Fruit fly (Drosophila melanogaster): Measurements from ENCODE around the gene CycJ.
A peak's percentile ranks its signal among the peaks of the same experiment; 100 is the strongest.

CycJ gene

dm6 chr3L:3471174-3471573 lies 4.9 kb downstream of the CycJ start, which contains the start of gene CG14971 (continued):
- TF ChIP-seq MTF-1 (GFP tag; optimal IDR thresholded peaks at IDR 0.05; ENCODE audit: borderline replicate concordance) (no peak), slbo (GFP tag; IDR thresholded peaks at IDR 0.05) (peak; percentile 76), B-H2 (GFP tag; optimal IDR thresholded peaks at IDR 0.05) (peak; percentile 64), CG17361 (GFP tag; IDR thresholded peaks at IDR 0.05) (peak; percentile 47; the same call in 1 of the 3 replicates), CG10431 (GFP tag; optimal IDR thresholded peaks at IDR 0.05) (no peak), CG34224 (GFP tag; IDR thresholded peaks at IDR 0.05; ENCODE audit: partially characterized antibody) (peak; percentile 77), zfh2 (GFP tag; optimal IDR thresholded peaks at IDR 0.05) (peak; percentile 59), bab2 (GFP tag; optimal IDR thresholded peaks at IDR 0.05) (peak; percentile 37), CG33557 (GFP tag; optimal IDR thresholded peaks at IDR 0.05) (no peak), CG10979 (tag; optimal IDR thresholded peaks at IDR 0.05) (peak; percentile 18), CG10462 (GFP tag; optimal IDR thresholded peaks at IDR 0.05) (no peak), cas (GFP tag; IDR thresholded peaks at IDR 0.05) (0 out of 2 replicates have a peak, but pooled peaks have one; percentile 18), CG14441 (GFP tag; IDR thresholded peaks at IDR 0.05) (peak; percentile 6; the same call in 1 of the 2 replicates), trh (GFP tag; optimal IDR thresholded peaks at IDR 0.05) (no peak), ato (GFP tag; IDR thresholded peaks at IDR 0.05; ENCODE audit: partially characterized antibody) (peak; percentile 80), Doc3 (GFP tag; IDR thresholded peaks at IDR 0.05; ENCODE audit: partially characterized antibody) (peak; percentile 76), CG2712 (tag; optimal IDR thresholded peaks at IDR 0.05) (peak; percentile 82), fd3F (GFP tag; optimal IDR thresholded peaks at IDR 0.05) (no peak), CG18619 (GFP tag; optimal IDR thresholded peaks at IDR 0.05) (peak; percentile 34), Atf3 (GFP tag; optimal IDR thresholded peaks at IDR 0.05) (no peak), Fer3 (tag; optimal IDR thresholded peaks at IDR 0.05) (no peak), Dad (GFP tag; optimal IDR thresholded peaks at IDR 0.05) (peak; percentile 37), CG3407 (GFP tag; optimal IDR thresholded peaks at IDR 0.05) (no peak), CG13287 (GFP tag; IDR thresholded peaks at IDR 0.05; ENCODE audit: partially characterized antibody) (peak; percentile 91), CG5953 (GFP tag; IDR thresholded peaks at IDR 0.05) (no peak), eyg (GFP tag; optimal IDR thresholded peaks at IDR 0.05) (no peak), bigmax (GFP tag; optimal IDR thresholded peaks at IDR 0.05) (no peak), CG4328 (GFP tag; optimal IDR thresholded peaks at IDR 0.05) (no peak), HLH4C (GFP tag; IDR thresholded peaks at IDR 0.05; ENCODE audit: partially characterized antibody) (peak; percentile 78), CG16815 (GFP tag; optimal IDR thresholded peaks at IDR 0.05) (no peak), Nf-YC (tag; optimal IDR thresholded peaks at IDR 0.05) (no peak), inv (GFP tag; IDR thresholded peaks at IDR 0.05; ENCODE audit: partially characterized antibody) (peak; percentile 76), unc-4 (GFP tag; IDR thresholded peaks at IDR 0.05; ENCODE audit: partially characterized antibody) (peak; percentile 85), hb (GFP tag; IDR thresholded peaks at IDR 0.05; ENCODE audit: partially characterized antibody) (peak; percentile 80), pan (optimal IDR thresholded peaks at IDR 0.05) (no peak), pan (GFP tag; optimal IDR thresholded peaks at IDR 0.05 in 1 of 2, IDR thresholded peaks at IDR 0.05 in 1 of 2) (peak in 1 of 2 experiments; percentile 28), exex (tag; optimal IDR thresholded peaks at IDR 0.05) (peak; percentile 63), CG4424 (GFP tag; optimal IDR thresholded peaks at IDR 0.05) (no peak), CG7963 (GFP tag; IDR thresholded peaks at IDR 0.05; ENCODE audit: partially characterized antibody) (peak; percentile 77), vnd (GFP tag; IDR thresholded peaks at IDR 0.05; ENCODE audit: partially characterized antibody) (peak; percentile 78), Spps (tag; optimal IDR thresholded peaks at IDR 0.05) (no peak), Dip2 (GFP tag; IDR thresholded peaks at IDR 0.05) (no peak), CrebB (tag; optimal IDR thresholded peaks at IDR 0.05) (no peak), CoRest (tag; optimal IDR thresholded peaks at IDR 0.05) (peak; percentile 57), Nf-YB (GFP tag; optimal IDR thresholded peaks at IDR 0.05) (no peak), CG4617 (GFP tag; optimal IDR thresholded peaks at IDR 0.05; ENCODE audit: borderline replicate concordance) (peak; percentile 64), CG1602 (GFP tag; optimal IDR thresholded peaks at IDR 0.05) (peak; percentile 14), D19A (tag; optimal IDR thresholded peaks at IDR 0.05) (no peak), CG8290 (GFP tag; optimal IDR thresholded peaks at IDR 0.05) (peak; percentile 26), CG8290 (tag; optimal IDR thresholded peaks at IDR 0.05) (peak in 1 of 2 experiments; percentile 88)
